Worm (Caenorhabditis elegans): Measurements from ENCODE around the gene nhr-48.

ce11 chrX:15730342-15730741 is 22.3 kb downstream of the nhr-48 start:
- TF ChIP-seq gmeb-2 (tag; optimal IDR thresholded peaks at IDR 0.05) (no peak), pag-3 (tag; optimal IDR thresholded peaks at IDR 0.05; ENCODE audit: borderline replicate concordance) (no peak), dve-1 (tag; optimal IDR thresholded peaks at IDR 0.05) (no peak), hlh-30 (tag; optimal IDR thresholded peaks at IDR 0.05; ENCODE audit: insufficient read depth) (no peak), T23F11.4 (GFP tag; optimal IDR thresholded peaks at IDR 0.05) (no peak), zip-5 (tag; optimal IDR thresholded peaks at IDR 0.05) (no peak)

Measured in whole organism, late embryonic.